Fruit fly (Drosophila melanogaster) whole organism, embryonic: ENCODE measurements around the gene pall.

Experiments
- Atf3 ChIP-seq: fragments of 200-800 bp; sonication (Bioruptor generic); optimal IDR thresholded peaks from 3 replicates; lab custom pipeline; 2016; ENCODE audit warnings: missing biosample characterization, missing genetic modification characterization
- CG10209 ChIP-seq: fragments of 200-800 bp; sonication (Bioruptor generic); optimal IDR thresholded peaks from 3 replicates; lab custom pipeline; 2017; ENCODE audit warnings: missing biosample characterization, mild to moderate bottlenecking, missing genetic modification characterization, missing genetic modification reagents
- CG11723 ChIP-seq: fragments of 200-800 bp; sonication (Bioruptor generic); optimal IDR thresholded peaks from 2 replicates; lab custom pipeline; 2017; ENCODE audit warnings: missing biosample characterization, mild to moderate bottlenecking, missing genetic modification characterization
- CG12299 ChIP-seq: fragments of 200-800 bp; sonication (Bioruptor generic); optimal IDR thresholded peaks from 2 replicates; lab custom pipeline; 2018; ENCODE audit warnings: missing biosample characterization, mild to moderate bottlenecking, missing genetic modification characterization
- CG13624 ChIP-seq: fragments of 200-800 bp; sonication (Bioruptor generic); optimal IDR thresholded peaks from 2 replicates; lab custom pipeline; 2016; ENCODE audit warnings: missing biosample characterization, missing genetic modification characterization
- CG17802 ChIP-seq: fragments of 200-800 bp; sonication (Bioruptor generic); optimal IDR thresholded peaks from 2 replicates; lab custom pipeline; 2018; ENCODE audit warnings: missing biosample characterization, mild to moderate bottlenecking, missing genetic modification characterization, moderate library complexity
- CG2120 ChIP-seq: fragments of 200-800 bp; sonication (Bioruptor generic); optimal IDR thresholded peaks from 3 replicates; lab custom pipeline; 2016; ENCODE audit warnings: missing biosample characterization, missing genetic modification characterization
- CG2199 ChIP-seq: fragments of 200-800 bp; sonication (Bioruptor generic); IDR thresholded peaks from 3 replicates; pipeline ENCODE4 v1.3.6; 2022; ENCODE audit warnings: missing biosample characterization, missing genetic modification characterization
- CG2202 ChIP-seq: fragments of 200-800 bp; sonication (Bioruptor generic); optimal IDR thresholded peaks from 2 replicates; lab custom pipeline; 2018; ENCODE audit warnings: missing biosample characterization, mild to moderate bottlenecking, missing genetic modification characterization
- CG31441 ChIP-seq: fragments of 200-800 bp; sonication (Bioruptor generic); IDR thresholded peaks from 2 replicates; pipeline ENCODE4 v1.3.6; 2022; ENCODE audit warnings: missing biosample characterization, missing genetic modification characterization
- CG3995 ChIP-seq: fragments of 200-800 bp; sonication (Bioruptor generic); optimal IDR thresholded peaks from 3 replicates; lab custom pipeline; 2016; ENCODE audit warnings: missing biosample characterization, missing genetic modification characterization
- CG4360 ChIP-seq: fragments of 200-800 bp; sonication (Bioruptor generic); IDR thresholded peaks from 2 replicates; pipeline ENCODE4 v1.3.6; 2022; ENCODE audit warnings: missing biosample characterization, missing genetic modification characterization
- CG4404 ChIP-seq: fragments of 200-800 bp; sonication (Bioruptor generic); IDR thresholded peaks from 2 replicates; pipeline ENCODE4 v1.3.6; 2022; ENCODE audit warnings: missing biosample characterization, missing genetic modification characterization
- CG5180 ChIP-seq: fragments of 200-800 bp; sonication (Bioruptor generic); optimal IDR thresholded peaks from 3 replicates; lab custom pipeline; 2017; ENCODE audit warnings: missing biosample characterization, missing genetic modification characterization, mild to moderate bottlenecking, moderate library complexity, missing genetic modification reagents
- CG5245 ChIP-seq: fragments of 200-800 bp; sonication (Bioruptor generic); optimal IDR thresholded peaks from 3 replicates; lab custom pipeline; 2016; ENCODE audit warnings: missing biosample characterization, missing genetic modification characterization
- CG6254 ChIP-seq: fragments of 200-800 bp; sonication (Bioruptor generic); optimal IDR thresholded peaks from 3 replicates; lab custom pipeline; 2017; ENCODE audit warnings: mild to moderate bottlenecking, missing biosample characterization, missing genetic modification reagents, missing genetic modification characterization
- CG9727 ChIP-seq: fragments of 200-800 bp; sonication (Bioruptor generic); optimal IDR thresholded peaks from 3 replicates; lab custom pipeline; 2017; ENCODE audit warnings: missing biosample characterization, mild to moderate bottlenecking, missing genetic modification characterization
- CG9797 ChIP-seq: fragments of 200-800 bp; sonication (Bioruptor generic); optimal IDR thresholded peaks from 3 replicates; lab custom pipeline; 2018; ENCODE audit warnings: missing biosample characterization, mild to moderate bottlenecking, missing genetic modification characterization
- CG9932 ChIP-seq: fragments of 200-800 bp; sonication (Bioruptor generic); IDR thresholded peaks from 2 replicates; pipeline ENCODE4 v1.3.6; 2022; ENCODE audit warnings: missing biosample characterization, missing genetic modification characterization
- CHES-1-like ChIP-seq: fragments of 200-800 bp; sonication (Bioruptor generic); optimal IDR thresholded peaks from 2 replicates; lab custom pipeline; 2016; ENCODE audit warnings: missing biosample characterization, missing genetic modification characterization
- Camta ChIP-seq: fragments of 200-800 bp; sonication (Bioruptor generic); optimal IDR thresholded peaks from 2 replicates; lab custom pipeline; 2016; ENCODE audit warnings: missing biosample characterization, missing genetic modification characterization
- Chrac-16 ChIP-seq: fragments of 200-800 bp; sonication (Bioruptor generic); optimal IDR thresholded peaks from 3 replicates; lab custom pipeline; 2016; ENCODE audit warnings: missing biosample characterization, missing genetic modification characterization
- D19A ChIP-seq: fragments of 200-800 bp; optimal IDR thresholded peaks from 3 replicates; lab custom pipeline; 2019; ENCODE audit warnings: missing biosample characterization, mild to moderate bottlenecking, missing genetic modification characterization, moderate library complexity
- Dll ChIP-seq: fragments of 200-800 bp; sonication (Bioruptor generic); IDR thresholded peaks from 4 replicates; pipeline ENCODE4 v1.3.6; 2022; ENCODE audit warnings: missing biosample characterization, missing genetic modification characterization; ENCODE audit not compliant: partially characterized antibody
- E2f2 ChIP-seq: fragments of 200-800 bp; sonication (Bioruptor generic); IDR thresholded peaks from 2 replicates; pipeline ENCODE4 v1.3.6; 2022; ENCODE audit warnings: missing biosample characterization, missing genetic modification characterization
- Oaz ChIP-seq: fragments of 200-800 bp; sonication (Bioruptor generic); IDR thresholded peaks from 2 replicates; pipeline ENCODE4 v1.3.6; 2022; ENCODE audit warnings: missing biosample characterization, missing genetic modification characterization
- Pdp1 ChIP-seq, 2 experiments: fragments of 200-800 bp; sonication (Bioruptor generic); optimal IDR thresholded peaks; 3 replicates each; lab custom pipeline; 2016; ENCODE audit warnings: missing biosample characterization in 2 of 2, missing genetic modification characterization in 2 of 2, mild to moderate bottlenecking in 1 of 2, moderate library complexity in 1 of 2
- Poxn ChIP-seq: fragments of 200-800 bp; sonication (Bioruptor generic); IDR thresholded peaks from 2 replicates; pipeline ENCODE4 v1.3.6; 2022; ENCODE audit warnings: missing biosample characterization, missing genetic modification characterization
- Rfx ChIP-seq: fragments of 200-800 bp; sonication (Bioruptor generic); IDR thresholded peaks from 2 replicates; pipeline ENCODE4 v1.3.6; 2022; ENCODE audit warnings: missing biosample characterization, missing genetic modification characterization
- Stat92E ChIP-seq, 3 experiments: fragments of >200 bp in 2 of 3; fragments of 200-800 bp in 1 of 3; sonication (Bioruptor generic) in 1 of 3; optimal IDR thresholded peaks; 2 replicates each; lab custom pipeline; 2017 to 2019; ENCODE audit warnings: missing biosample characterization in 3 of 3, missing genetic modification characterization in 3 of 3, mild to moderate bottlenecking in 1 of 3, moderate library complexity in 1 of 3
- Xbp1 ChIP-seq: fragments of 200-800 bp; sonication (Bioruptor generic); optimal IDR thresholded peaks from 3 replicates; lab custom pipeline; 2016; ENCODE audit warnings: missing biosample characterization, mild to moderate bottlenecking, missing genetic modification characterization
- bbx ChIP-seq: fragments of 200-800 bp; sonication (Bioruptor generic); IDR thresholded peaks from 2 replicates; pipeline ENCODE4 v1.3.6; 2022; ENCODE audit warnings: missing biosample characterization, missing genetic modification characterization; ENCODE audit not compliant: partially characterized antibody
- btn ChIP-seq: fragments of 200-800 bp; sonication (Bioruptor generic); optimal IDR thresholded peaks from 2 replicates; lab custom pipeline; 2016; ENCODE audit warnings: missing biosample characterization, missing genetic modification characterization
- dimm ChIP-seq: fragments of 200-800 bp; sonication (Bioruptor generic); IDR thresholded peaks from 2 replicates; pipeline ENCODE4 v1.3.6; 2022; ENCODE audit warnings: missing biosample characterization, missing genetic modification characterization
- disco-r ChIP-seq: fragments of 200-800 bp; sonication (Bioruptor generic); optimal IDR thresholded peaks from 2 replicates; lab custom pipeline; 2016; ENCODE audit warnings: missing biosample characterization, missing genetic modification characterization
- ems ChIP-seq: fragments of 200-800 bp; sonication (Bioruptor generic); optimal IDR thresholded peaks from 3 replicates; lab custom pipeline; 2016; ENCODE audit warnings: missing biosample characterization, missing genetic modification characterization
- fd64A ChIP-seq: fragments of 200-800 bp; sonication (Bioruptor generic); optimal IDR thresholded peaks from 3 replicates; lab custom pipeline; 2018; ENCODE audit warnings: missing biosample characterization, mild to moderate bottlenecking, missing genetic modification characterization
- her ChIP-seq: fragments of 200-800 bp; sonication (Bioruptor generic); optimal IDR thresholded peaks from 2 replicates; lab custom pipeline; 2016; ENCODE audit warnings: missing biosample characterization, missing genetic modification characterization
- klu ChIP-seq: fragments of 200-800 bp; sonication (Bioruptor generic); IDR thresholded peaks from 2 replicates; pipeline ENCODE4 v1.3.6; 2022; ENCODE audit warnings: missing biosample characterization, missing genetic modification characterization
- maf-S ChIP-seq: fragments of 200-800 bp; sonication (Bioruptor generic); optimal IDR thresholded peaks from 2 replicates; lab custom pipeline; 2016; ENCODE audit warnings: missing biosample characterization, missing genetic modification characterization
- mld ChIP-seq: fragments of 200-800 bp; sonication (Bioruptor generic); IDR thresholded peaks from 3 replicates; pipeline ENCODE4 v1.3.6; 2022; ENCODE audit warnings: missing biosample characterization, missing genetic modification characterization; ENCODE audit not compliant: partially characterized antibody
- nerfin-1 ChIP-seq: fragments of 200-800 bp; sonication (Bioruptor generic); optimal IDR thresholded peaks from 3 replicates; lab custom pipeline; 2019; ENCODE audit warnings: missing biosample characterization, mild to moderate bottlenecking, missing genetic modification characterization, moderate library complexity
- nerfin-2 ChIP-seq: fragments of 200-800 bp; sonication (Bioruptor generic); IDR thresholded peaks from 2 replicates; pipeline ENCODE4 v1.3.6; 2022; ENCODE audit warnings: missing biosample characterization, missing genetic modification characterization; ENCODE audit not compliant: partially characterized antibody
- pzg ChIP-seq: fragments of 200-800 bp; sonication (Bioruptor generic); optimal IDR thresholded peaks from 3 replicates; lab custom pipeline; 2018; ENCODE audit warnings: missing biosample characterization, mild to moderate bottlenecking, missing genetic modification characterization, moderate library complexity
- row ChIP-seq: fragments of 200-800 bp; sonication (Bioruptor generic); IDR thresholded peaks from 3 replicates; pipeline ENCODE4 v1.3.6; 2022; ENCODE audit warnings: missing biosample characterization, missing genetic modification characterization
- scrt ChIP-seq: fragments of 200-800 bp; sonication (Bioruptor generic); optimal IDR thresholded peaks from 2 replicates; lab custom pipeline; 2018; ENCODE audit warnings: missing biosample characterization, mild to moderate bottlenecking, missing genetic modification characterization, moderate library complexity
- sim ChIP-seq: fragments of 200-800 bp; sonication (Bioruptor generic); IDR thresholded peaks from 2 replicates; pipeline ENCODE4 v1.3.6; 2022; ENCODE audit warnings: missing biosample characterization, missing genetic modification characterization
- so ChIP-seq: fragments of 200-800 bp; sonication (Bioruptor generic); IDR thresholded peaks from 3 replicates; pipeline ENCODE4 v1.3.6; 2022; ENCODE audit warnings: missing biosample characterization, missing genetic modification characterization
- sr ChIP-seq: fragments of 200-800 bp; sonication (Bioruptor generic); IDR thresholded peaks from 3 replicates; pipeline ENCODE4 v1.3.6; 2022; ENCODE audit warnings: missing biosample characterization, missing genetic modification characterization
- trh ChIP-seq: fragments of 200-800 bp; sonication (Bioruptor generic); optimal IDR thresholded peaks from 2 replicates; lab custom pipeline; 2016; ENCODE audit warnings: missing biosample characterization, missing genetic modification characterization

Gene pall

DNA sequence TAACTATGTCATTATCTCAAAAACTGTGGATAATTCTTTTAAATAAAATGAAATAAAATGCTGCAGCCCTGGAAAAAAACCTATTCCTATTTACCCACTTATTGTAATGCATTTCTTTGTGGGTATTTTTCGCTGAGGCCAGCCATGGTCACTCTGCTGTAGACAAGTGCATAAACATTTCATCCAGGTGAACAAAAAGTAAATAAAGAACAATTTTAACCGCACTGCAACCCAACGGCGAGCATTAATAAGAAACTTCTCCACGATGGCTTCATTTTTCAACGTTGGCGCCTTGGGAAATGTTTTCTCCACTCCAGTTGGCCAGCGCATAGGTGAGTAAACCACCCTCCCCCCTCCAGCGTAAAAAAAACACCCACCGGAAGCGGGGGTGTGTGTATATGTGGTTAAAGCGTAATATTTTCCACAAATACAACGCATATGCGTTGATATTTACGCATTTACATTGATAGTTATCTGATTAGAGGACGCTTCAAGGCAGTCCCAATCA is 40.8 kb downstream of the pall start, which contains the start of gene CG3529 (continued):
- TF ChIP-seq scrt (GFP tag; lab: Kevin White, UChicago) = peak; percentile 2
- TF ChIP-seq her (GFP tag; lab: Kevin White, UChicago) = peak; percentile 78
- peak in 1 of 2 experiments; percentile 16 for TF ChIP-seq Pdp1 (GFP tag; optimal IDR thresholded peaks at IDR 0.05; lab: Kevin White, UChicago)
- TF ChIP-seq CG12299 (tag; lab: Kevin White, UChicago) = no peak
- peak; percentile 45 for TF ChIP-seq CG5180 (GFP tag; lab: Kevin White, UChicago)
- peak; percentile 36 for TF ChIP-seq E2f2 (GFP tag; lab: Robert Waterston, UW)
- peak; percentile 42; the same call in 1 of the 2 replicates for TF ChIP-seq CG9932 (GFP tag; lab: Robert Waterston, UW)
- TF ChIP-seq Dll = no peak
- TF ChIP-seq CG5245 (GFP tag; lab: Kevin White, UChicago) = no peak
- TF ChIP-seq Chrac-16 = peak; percentile 3
- TF ChIP-seq Camta (GFP tag; lab: Kevin White, UChicago) = peak; percentile 25
- TF ChIP-seq sim (GFP tag; lab: Robert Waterston, UW) = no peak
- TF ChIP-seq Rfx (GFP tag; lab: Robert Waterston, UW) = peak; percentile 61
- TF ChIP-seq row (GFP tag; lab: Robert Waterston, UW) = peak; percentile 75
- peak; percentile 62; the same call in 2 of the 3 replicates for TF ChIP-seq sr (GFP tag; lab: Robert Waterston, UW)
- no peak for TF ChIP-seq CG4404 (GFP tag; lab: Robert Waterston, UW)
- TF ChIP-seq CG13624 = peak; percentile 32
- TF ChIP-seq trh = no peak
- no peak for TF ChIP-seq Poxn (GFP tag; lab: Robert Waterston, UW)
- TF ChIP-seq pzg = peak; percentile 69
- no peak for TF ChIP-seq CG2199 (GFP tag; lab: Robert Waterston, UW)
- TF ChIP-seq fd64A (GFP tag; lab: Kevin White, UChicago) = peak; percentile 27
- TF ChIP-seq CG9727 (GFP tag; lab: Kevin White, UChicago) = peak; percentile 40
- peak; percentile 13 for TF ChIP-seq CG11723 (GFP tag; lab: Kevin White, UChicago)
- peak; percentile 40; the same call in 1 of the 2 replicates for TF ChIP-seq CG31441
- TF ChIP-seq D19A (tag; lab: Kevin White, UChicago) = peak; percentile 44
- 0 out of 2 replicates have a peak, but pooled peaks have one; percentile 26 for TF ChIP-seq nerfin-2
- no peak for TF ChIP-seq mld (GFP tag; lab: Robert Waterston, UW)
- peak; percentile 35 for TF ChIP-seq CG2120
- TF ChIP-seq bbx (GFP tag; lab: Robert Waterston, UW) = 0 out of 2 replicates have a peak, but pooled peaks have one; percentile 11
- TF ChIP-seq CG6254 = no peak
- peak; percentile 39 for TF ChIP-seq disco-r
- 0 out of 3 replicates have a peak, but pooled peaks have one; percentile 28 for TF ChIP-seq so (GFP tag; lab: Robert Waterston, UW)
- TF ChIP-seq CG10209 (GFP tag; lab: Kevin White, UChicago) = peak; percentile 8
- peak; percentile 23 for TF ChIP-seq Atf3
- peak; percentile 16 for TF ChIP-seq CG2202 (tag; lab: Kevin White, UChicago)
- no peak for TF ChIP-seq Oaz
- TF ChIP-seq CG9797 (GFP tag; lab: Kevin White, UChicago) = peak; percentile 80
- peak in 1 of 3 experiments; percentile 54 for TF ChIP-seq Stat92E (GFP tag; optimal IDR thresholded peaks at IDR 0.05; lab: Kevin White, UChicago)
- TF ChIP-seq CG4360 = no peak
- peak; percentile 8 for TF ChIP-seq Xbp1 (GFP tag; lab: Kevin White, UChicago)
- TF ChIP-seq ems (GFP tag; lab: Kevin White, UChicago) = peak; percentile 8
- TF ChIP-seq nerfin-1 = peak; percentile 87
- TF ChIP-seq CG3995 (GFP tag; lab: Kevin White, UChicago) = peak; percentile 59
- TF ChIP-seq CHES-1-like (GFP tag; lab: Kevin White, UChicago) = peak; percentile 61
- TF ChIP-seq dimm (GFP tag; lab: Robert Waterston, UW) = no peak
- peak; percentile 72 for TF ChIP-seq klu (GFP tag; lab: Robert Waterston, UW)
- peak; percentile 2 for TF ChIP-seq maf-S (GFP tag; lab: Kevin White, UChicago)
- no peak for TF ChIP-seq CG17802
- no peak for TF ChIP-seq btn (GFP tag; lab: Kevin White, UChicago)
